Fruit fly (Drosophila melanogaster) whole organism, pupa: Measurements from ENCODE around the gene spdo.
A peak's percentile ranks its signal among the peaks of the same experiment; 100 is the strongest.

Experiments used
- CG10348 ChIP-seq: fragments of 200-800 bp; sonication (Bioruptor generic); IDR thresholded peaks from 2 replicates; pipeline ENCODE4 v1.3.6; 2022; ENCODE audit warnings: missing biosample characterization, missing genetic modification characterization
- CG12605 ChIP-seq: fragments of 200-800 bp; sonication (Bioruptor generic); IDR thresholded peaks from 2 replicates; pipeline ENCODE4 v1.3.6; 2022; ENCODE audit warnings: missing biosample characterization, missing genetic modification characterization
- CG13204 ChIP-seq: fragments of 200-800 bp; sonication (Bioruptor generic); optimal IDR thresholded peaks from 2 replicates; lab custom pipeline; 2018; ENCODE audit warnings: missing biosample characterization, mild to moderate bottlenecking, missing genetic modification characterization, moderate library complexity
- CG14655 ChIP-seq: fragments of 200-800 bp; sonication (Bioruptor generic); optimal IDR thresholded peaks from 3 replicates; lab custom pipeline; 2017; ENCODE audit warnings: mild to moderate bottlenecking, missing biosample characterization, missing genetic modification reagents, missing genetic modification characterization
- CG15710 ChIP-seq: fragments of 200-800 bp; sonication (Bioruptor generic); optimal IDR thresholded peaks from 2 replicates; lab custom pipeline; 2018; ENCODE audit warnings: missing biosample characterization, mild to moderate bottlenecking, missing genetic modification characterization, moderate library complexity
- CG17806 ChIP-seq: fragments of 200-800 bp; sonication (Bioruptor generic); optimal IDR thresholded peaks from 2 replicates; lab custom pipeline; 2018; ENCODE audit warnings: missing biosample characterization, mild to moderate bottlenecking, missing genetic modification characterization, moderate library complexity
- CG32121 ChIP-seq: fragments of 200-800 bp; sonication (Bioruptor generic); IDR thresholded peaks from 2 replicates; pipeline ENCODE4 v1.3.6; 2022; ENCODE audit warnings: missing biosample characterization, missing genetic modification characterization
- CG34367 ChIP-seq: fragments of 200-800 bp; sonication (Bioruptor generic); optimal IDR thresholded peaks from 2 replicates; lab custom pipeline; 2018; ENCODE audit warnings: missing biosample characterization, mild to moderate bottlenecking, missing genetic modification characterization
- CG4496 ChIP-seq: fragments of 200-800 bp; sonication (Bioruptor generic); IDR thresholded peaks from 3 replicates; pipeline ENCODE4 v1.3.6; 2022; ENCODE audit warnings: missing biosample characterization, missing genetic modification characterization
- CG8159 ChIP-seq: fragments of 200-800 bp; sonication (Bioruptor generic); optimal IDR thresholded peaks from 3 replicates; lab custom pipeline; 2018; ENCODE audit warnings: missing biosample characterization, mild to moderate bottlenecking, missing genetic modification characterization, moderate library complexity
- CG8301 ChIP-seq: fragments of 200-800 bp; sonication (Bioruptor generic); optimal IDR thresholded peaks from 2 replicates; lab custom pipeline; 2018; ENCODE audit warnings: missing biosample characterization, mild to moderate bottlenecking, missing genetic modification characterization
- CG9948 ChIP-seq: fragments of 200-800 bp; sonication (Bioruptor generic); optimal IDR thresholded peaks from 2 replicates; lab custom pipeline; 2018; ENCODE audit warnings: missing biosample characterization, mild to moderate bottlenecking, missing genetic modification characterization, moderate library complexity
- D1 ChIP-seq: fragments of 200-800 bp; sonication (Bioruptor generic); optimal IDR thresholded peaks from 2 replicates; lab custom pipeline; 2018; ENCODE audit warnings: missing biosample characterization, mild to moderate bottlenecking, missing genetic modification characterization, moderate library complexity
- EcR ChIP-seq: fragments of 200-800 bp; sonication (Bioruptor generic); optimal IDR thresholded peaks from 3 replicates; lab custom pipeline; 2019; ENCODE audit warnings: missing biosample characterization, missing genetic modification characterization, mild to moderate bottlenecking, moderate library complexity, missing genetic modification reagents
- Ets98B ChIP-seq: fragments of 200-800 bp; sonication (Bioruptor generic); IDR thresholded peaks from 2 replicates; pipeline ENCODE4 v1.3.6; 2022; ENCODE audit warnings: missing biosample characterization, missing genetic modification characterization
- Pif1A ChIP-seq: fragments of 200-800 bp; sonication (Bioruptor generic); optimal IDR thresholded peaks from 3 replicates; lab custom pipeline; 2016; ENCODE audit warnings: missing biosample characterization, missing genetic modification characterization
- Pif1B ChIP-seq: fragments of 200-800 bp; sonication (Bioruptor generic); optimal IDR thresholded peaks from 3 replicates; lab custom pipeline; 2016; ENCODE audit warnings: missing biosample characterization, missing genetic modification characterization
- Snoo ChIP-seq: fragments of 200-800 bp; sonication (Bioruptor generic); optimal IDR thresholded peaks from 3 replicates; lab custom pipeline; 2017; ENCODE audit warnings: missing biosample characterization, mild to moderate bottlenecking, missing genetic modification characterization, inconsistent platforms
- fd96Ca ChIP-seq: fragments of 200-800 bp; sonication (Bioruptor generic); IDR thresholded peaks from 3 replicates; pipeline ENCODE4 v1.3.6; 2022; ENCODE audit warnings: missing biosample characterization, missing genetic modification characterization
- gl ChIP-seq: fragments of 200-800 bp; sonication (Bioruptor generic); optimal IDR thresholded peaks from 2 replicates; lab custom pipeline; 2018; ENCODE audit warnings: missing biosample characterization, mild to moderate bottlenecking, missing genetic modification characterization
- rn ChIP-seq: fragments of 200-800 bp; sonication (Bioruptor generic); IDR thresholded peaks from 2 replicates; pipeline ENCODE4 v1.3.6; 2022; ENCODE audit warnings: missing biosample characterization, missing genetic modification characterization

Gene spdo

DNA sequence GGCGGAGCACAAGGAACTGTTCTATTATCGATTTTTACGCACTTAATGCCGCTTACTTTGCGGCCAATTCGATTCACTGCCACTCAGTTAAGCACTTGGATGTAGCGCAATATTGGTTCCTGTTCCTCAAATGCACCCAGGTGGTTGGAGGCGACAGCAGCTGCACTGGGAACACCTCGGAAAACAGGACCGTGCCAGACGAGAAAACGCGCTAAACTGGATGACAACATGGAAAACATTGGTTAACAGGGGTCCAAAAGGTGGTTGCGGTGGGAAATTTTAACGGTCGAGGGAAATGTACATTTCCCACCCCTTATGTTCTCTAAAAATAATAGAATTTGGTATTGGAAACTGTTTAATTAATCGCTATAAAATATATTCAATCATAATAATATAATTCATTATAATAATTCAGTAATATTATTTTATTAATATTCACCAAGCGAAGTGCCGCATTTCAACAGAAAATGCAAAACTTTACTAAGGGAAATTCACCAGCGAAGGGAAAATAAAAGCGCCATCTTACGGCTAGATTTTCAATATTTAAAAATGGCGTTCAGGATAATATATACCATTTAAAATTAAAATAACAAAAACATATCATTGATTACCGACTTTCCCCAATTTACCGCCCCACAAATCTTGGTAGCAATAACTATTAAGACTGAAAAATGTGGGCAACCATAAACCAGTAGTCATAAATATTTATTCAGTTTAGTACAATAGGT, 20.5 kb upstream of the spdo start, which contains the start of gene aralar1:
TSS of gene aralar1 (minus strand) at position 51 of the 728 bp plus-strand sequence.
- TF ChIP-seq CG8159, result no peak
- TF ChIP-seq CG13204 (GFP tag; lab: Kevin White, UChicago), result no peak
- TF ChIP-seq CG9948 (tag; lab: Kevin White, UChicago), result no peak
- TF ChIP-seq Pif1A, result no peak
- TF ChIP-seq CG32121, result no peak
- TF ChIP-seq D1 (tag; lab: Kevin White, UChicago), result no peak
- TF ChIP-seq Pif1B, result no peak
- no peak for TF ChIP-seq CG15710 (tag; lab: Kevin White, UChicago)
- no peak for TF ChIP-seq CG34367 (tag; lab: Kevin White, UChicago)
- no peak for TF ChIP-seq rn (GFP tag; lab: Robert Waterston, UW)
- no peak for TF ChIP-seq gl (tag; lab: Kevin White, UChicago)
- no peak for TF ChIP-seq fd96Ca
- TF ChIP-seq CG8301 (tag; lab: Kevin White, UChicago), result no peak
- no peak for TF ChIP-seq Ets98B (GFP tag; lab: Robert Waterston, UW)
- no peak for TF ChIP-seq Snoo (tag; lab: Kevin White, UChicago)
- TF ChIP-seq EcR (GFP tag; lab: Kevin White, UChicago), result no peak
- TF ChIP-seq CG10348 (GFP tag; lab: Robert Waterston, UW), result no peak
- no peak for TF ChIP-seq CG12605 (GFP tag; lab: Robert Waterston, UW)

- no peak for TF ChIP-seq Pif1A
- no peak for TF ChIP-seq fd96Ca
- no peak for TF ChIP-seq CG32121
- no peak for TF ChIP-seq CG9948 (tag; lab: Kevin White, UChicago)
- TF ChIP-seq Snoo (tag; lab: Kevin White, UChicago), result no peak
- no peak for TF ChIP-seq CG17806 (tag; lab: Kevin White, UChicago)
- no peak for TF ChIP-seq Pif1B
- TF ChIP-seq, all 21 proteins: peak for 0
Observed at dm6 chr3R:30459066-30459935, 17.2 kb upstream of the spdo start, which contains the start of the genes CG2224 and CDase. Gene CG2224, minus strand, starts transcription at chr3R:30459300. Gene CDase, plus strand, starts transcription at chr3R:30459521.

DNA sequence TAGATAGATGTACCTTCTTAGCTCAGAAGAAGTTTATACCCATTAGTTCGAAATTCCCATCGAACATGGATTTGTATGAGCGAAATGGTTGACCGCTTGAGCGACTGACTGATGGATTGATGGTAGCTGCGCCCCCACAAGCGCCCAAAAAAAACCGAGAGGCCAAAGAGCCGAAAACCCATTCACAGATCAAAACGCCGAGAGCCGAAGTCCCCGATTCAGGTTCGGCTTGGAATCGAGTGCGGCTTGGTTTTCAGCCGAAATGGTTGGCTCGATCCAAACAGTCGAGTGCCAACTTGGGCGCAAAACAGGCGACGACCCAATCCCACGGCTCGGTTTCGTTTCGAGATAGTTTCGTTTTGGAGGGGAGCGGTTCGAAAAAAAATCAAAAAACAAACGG, 16.3 kb upstream of the spdo start:
- TF ChIP-seq CG32121 (0 out of 2 replicates have a peak, but pooled peaks have one; percentile 41), CG4496 (GFP tag; lab: Robert Waterston, UW) (0 out of 3 replicates have a peak, but pooled peaks have one; percentile 13), Pif1A (no peak), Snoo (tag; lab: Kevin White, UChicago) (no peak), rn (GFP tag; lab: Robert Waterston, UW) (no peak)

DNA sequence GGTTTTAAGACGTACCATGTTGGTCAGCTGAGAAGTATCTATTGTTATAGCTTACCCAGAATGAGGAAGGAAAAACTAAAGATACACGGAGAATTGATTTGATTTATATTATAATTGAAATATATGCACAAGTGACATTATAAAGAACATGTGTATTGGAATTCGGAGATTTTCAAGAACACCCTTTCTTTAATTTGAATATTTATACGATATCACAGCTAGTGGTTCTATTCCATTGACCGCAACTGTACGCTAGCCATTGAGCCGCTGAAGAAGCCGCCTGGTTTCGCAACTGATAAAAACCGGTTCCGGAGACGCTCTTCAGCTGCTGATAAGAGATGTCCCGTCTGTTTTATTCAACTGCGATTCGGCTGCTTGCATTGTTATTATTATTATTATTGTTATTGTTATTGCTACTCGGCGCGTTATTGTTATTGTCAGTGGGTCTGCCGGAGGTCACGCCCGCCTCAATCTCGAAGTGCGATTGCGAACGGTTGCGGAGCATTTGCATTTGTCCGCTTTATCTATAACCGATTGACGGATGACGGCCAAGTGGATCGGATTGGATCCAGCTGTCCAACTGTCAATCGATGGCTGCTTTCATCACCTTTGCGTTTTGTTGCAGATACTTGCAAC, 14.8 kb upstream of the spdo start:
- peak; percentile 65 for TF ChIP-seq CG12605 (GFP tag; lab: Robert Waterston, UW)
- TF ChIP-seq CG8159, result peak; percentile 66
- TF ChIP-seq CG10348 (GFP tag; lab: Robert Waterston, UW), result no peak
- TF ChIP-seq CG9948 (tag; lab: Kevin White, UChicago), result peak; percentile 55
- peak; percentile 63 for TF ChIP-seq CG32121
- no peak for TF ChIP-seq fd96Ca
- TF ChIP-seq CG8301 (tag; lab: Kevin White, UChicago), result peak; percentile 63
- no peak for TF ChIP-seq rn (GFP tag; lab: Robert Waterston, UW)
- TF ChIP-seq CG14655 (GFP tag; lab: Kevin White, UChicago), result no peak
- peak; percentile 67 for TF ChIP-seq CG15710 (tag; lab: Kevin White, UChicago)
- TF ChIP-seq Ets98B (GFP tag; lab: Robert Waterston, UW), result peak; percentile 56; the same call in 1 of the 2 replicates
- TF ChIP-seq Pif1B, result peak; percentile 48
- TF ChIP-seq CG17806 (tag; lab: Kevin White, UChicago), result peak; percentile 58
- TF ChIP-seq CG4496 (GFP tag; lab: Robert Waterston, UW), result peak; percentile 41; the same call in 2 of the 3 replicates
- peak; percentile 58 for TF ChIP-seq EcR (GFP tag; lab: Kevin White, UChicago)
- no peak for TF ChIP-seq gl (tag; lab: Kevin White, UChicago)
- TF ChIP-seq Snoo (tag; lab: Kevin White, UChicago), result peak; percentile 36
- no peak for TF ChIP-seq D1 (tag; lab: Kevin White, UChicago)
- peak; percentile 58 for TF ChIP-seq CG34367 (tag; lab: Kevin White, UChicago)
- no peak for TF ChIP-seq Pif1A
- TF ChIP-seq CG13204 (GFP tag; lab: Kevin White, UChicago), result peak; percentile 59

DNA sequence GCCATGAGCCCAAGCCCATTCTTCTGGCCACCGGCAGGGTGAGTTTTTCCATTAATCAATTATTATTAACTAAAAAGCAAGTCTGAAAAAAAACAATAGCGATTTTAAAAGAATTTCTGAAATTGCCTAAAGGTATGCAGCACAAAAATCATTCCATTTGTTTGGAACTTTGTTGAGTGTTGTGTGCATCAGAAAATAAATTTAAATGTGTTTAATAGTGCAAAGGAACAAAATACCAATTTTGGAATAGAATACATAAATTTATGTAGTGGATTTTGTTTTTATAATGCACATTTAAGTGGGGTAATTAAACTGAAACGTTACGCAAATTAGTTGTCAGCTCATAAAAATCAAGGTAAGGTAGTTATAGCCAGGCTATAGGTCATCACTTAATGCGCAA, 12.2 kb upstream of the spdo start:
- no peak for TF ChIP-seq Pif1B
- TF ChIP-seq CG9948 (tag; lab: Kevin White, UChicago), result no peak
- TF ChIP-seq CG4496 (GFP tag; lab: Robert Waterston, UW), result no peak
- TF ChIP-seq Ets98B (GFP tag; lab: Robert Waterston, UW), result no peak
- no peak for TF ChIP-seq fd96Ca
- TF ChIP-seq CG15710 (tag; lab: Kevin White, UChicago), result no peak
- TF ChIP-seq CG10348 (GFP tag; lab: Robert Waterston, UW), result no peak
- no peak for TF ChIP-seq gl (tag; lab: Kevin White, UChicago)
- no peak for TF ChIP-seq CG34367 (tag; lab: Kevin White, UChicago)
- TF ChIP-seq CG32121, result no peak
- no peak for TF ChIP-seq Snoo (tag; lab: Kevin White, UChicago)
